Fruit fly (Drosophila melanogaster): Measurements from ENCODE around the gene RnpS1.

Gene RnpS1

DNA sequence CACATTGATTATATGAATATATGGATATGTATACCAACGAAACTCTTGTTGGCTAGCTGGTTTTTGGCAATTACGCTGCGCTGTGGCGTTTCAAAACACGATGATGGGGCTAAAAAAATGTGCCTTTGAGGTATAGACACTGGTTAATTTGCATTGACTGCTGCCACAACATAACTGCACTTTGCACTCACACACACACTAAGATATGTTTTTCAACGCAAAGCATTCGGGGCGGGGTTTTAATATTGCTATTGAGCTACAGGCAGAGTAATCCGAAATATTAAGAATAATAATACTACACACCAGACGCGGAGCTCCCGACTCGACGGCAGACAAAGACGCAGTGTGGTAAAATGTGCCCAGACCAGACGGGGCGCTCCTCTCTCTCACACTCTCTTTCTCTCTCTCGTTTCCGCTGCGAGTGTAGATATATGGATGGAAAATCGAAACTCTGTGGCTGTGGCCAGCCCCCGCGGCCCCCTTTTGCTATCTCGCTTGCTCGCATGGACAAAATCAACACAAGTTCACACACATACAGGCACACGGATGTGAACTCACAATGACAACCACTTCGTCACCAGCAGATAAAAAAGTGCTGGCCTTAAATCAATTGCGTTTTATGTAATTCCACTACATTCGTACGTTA lies 698 bp upstream of the RnpS1 start (continued):
- TF ChIP-seq fru (optimal IDR thresholded peaks at IDR 0.05) = no peak
- TF ChIP-seq CG30431 (GFP tag; optimal IDR thresholded peaks at IDR 0.05) = no peak
- peak; percentile 90 for TF ChIP-seq CG1832 (GFP tag; optimal IDR thresholded peaks at IDR 0.05)
- peak; percentile 68 for TF ChIP-seq her (GFP tag; optimal IDR thresholded peaks at IDR 0.05)
- peak; percentile 25 for TF ChIP-seq org-1 (GFP tag; optimal IDR thresholded peaks at IDR 0.05)
- TF ChIP-seq CG8089 (GFP tag; optimal IDR thresholded peaks at IDR 0.05) = peak; percentile 32
- peak; percentile 32 for TF ChIP-seq CG17385 (GFP tag; optimal IDR thresholded peaks at IDR 0.05)
- peak; percentile 80 for TF ChIP-seq CG13296 (GFP tag; optimal IDR thresholded peaks at IDR 0.05)
- TF ChIP-seq H15 (GFP tag; IDR thresholded peaks at IDR 0.05) = no peak
- no peak for TF ChIP-seq Atf3 (GFP tag; optimal IDR thresholded peaks at IDR 0.05)
- TF ChIP-seq Doc2 (GFP tag; IDR thresholded peaks at IDR 0.05) = no peak
- TF ChIP-seq MBD-R2 (GFP tag; IDR thresholded peaks at IDR 0.05) = no peak
- TF ChIP-seq Myb (GFP tag; optimal IDR thresholded peaks at IDR 0.05) = no peak
- TF ChIP-seq CG3163 (GFP tag; optimal IDR thresholded peaks at IDR 0.05) = peak; percentile 54
- no peak for TF ChIP-seq CG10321 (GFP tag; IDR thresholded peaks at IDR 0.05)
- TF ChIP-seq Adf1 (GFP tag; IDR thresholded peaks at IDR 0.05) = no peak
- TF ChIP-seq h (optimal IDR thresholded peaks at IDR 0.05) = no peak
- TF ChIP-seq B-H2 (GFP tag; optimal IDR thresholded peaks at IDR 0.05) = peak; percentile 50
- no peak for TF ChIP-seq CG16815 (GFP tag; optimal IDR thresholded peaks at IDR 0.05)
- TF ChIP-seq CG32772 (GFP tag; IDR thresholded peaks at IDR 0.05) = no peak
- no peak for TF ChIP-seq CG4404 (GFP tag; IDR thresholded peaks at IDR 0.05)
- TF ChIP-seq slp2 (GFP tag; optimal IDR thresholded peaks at IDR 0.05) = no peak
- peak; percentile 50 for TF ChIP-seq yki (optimal IDR thresholded peaks at IDR 0.05)
- no peak for TF ChIP-seq Taf1 (GFP tag; IDR thresholded peaks at IDR 0.05)
- no peak for TF ChIP-seq CG1647 (GFP tag; optimal IDR thresholded peaks at IDR 0.05)
- no peak for TF ChIP-seq hkb (optimal IDR thresholded peaks at IDR 0.05)
- TF ChIP-seq hkb (GFP tag; IDR thresholded peaks at IDR 0.05) = no peak
- TF ChIP-seq CG12744 (GFP tag; optimal IDR thresholded peaks at IDR 0.05) = peak; percentile 38
- TF ChIP-seq ttk (GFP tag; IDR thresholded peaks at IDR 0.05) = no peak
- TF ChIP-seq Hr78 (GFP tag; optimal IDR thresholded peaks at IDR 0.05) = peak in 1 of 2 experiments; percentile 99
- TF ChIP-seq D (optimal IDR thresholded peaks at IDR 0.05) = peak; percentile 59
- peak; percentile 8 for TF ChIP-seq D (GFP tag; optimal IDR thresholded peaks at IDR 0.05)
- peak; percentile 83 for TF ChIP-seq HmgD (GFP tag; optimal IDR thresholded peaks at IDR 0.05)
- TF ChIP-seq fd64A (GFP tag; optimal IDR thresholded peaks at IDR 0.05) = peak; percentile 65
- TF ChIP-seq vnd (GFP tag; IDR thresholded peaks at IDR 0.05; ENCODE audit: partially characterized antibody) = no peak
- TF ChIP-seq Sin3A (optimal IDR thresholded peaks at IDR 0.05) = no peak
- no peak for TF ChIP-seq vvl (GFP tag; IDR thresholded peaks at IDR 0.05)
- no peak for TF ChIP-seq gfzf (GFP tag; optimal IDR thresholded peaks at IDR 0.05)
- peak; percentile 27 for TF ChIP-seq Bdp1 (GFP tag; optimal IDR thresholded peaks at IDR 0.05)
- no peak for TF ChIP-seq cas (GFP tag; IDR thresholded peaks at IDR 0.05)
- peak; percentile 20 for TF ChIP-seq CG9727 (GFP tag; optimal IDR thresholded peaks at IDR 0.05)
- TF ChIP-seq E2f2 (GFP tag; IDR thresholded peaks at IDR 0.05) = no peak
- no peak for TF ChIP-seq Ada2b (GFP tag; IDR thresholded peaks at IDR 0.05)
- no peak for TF ChIP-seq knrl (GFP tag; IDR thresholded peaks at IDR 0.05; ENCODE audit: partially characterized antibody)
- no peak for TF ChIP-seq CG10654 (GFP tag; optimal IDR thresholded peaks at IDR 0.05)
- no peak for TF ChIP-seq CG32532 (GFP tag; IDR thresholded peaks at IDR 0.05)
- TF ChIP-seq CG10431 (GFP tag; optimal IDR thresholded peaks at IDR 0.05) = no peak
- no peak for TF ChIP-seq aop (GFP tag; IDR thresholded peaks at IDR 0.05)
- TF ChIP-seq sr (GFP tag; IDR thresholded peaks at IDR 0.05) = no peak
- TF ChIP-seq CG11085 (GFP tag; IDR thresholded peaks at IDR 0.05) = no peak
- TF ChIP-seq NfI (GFP tag; optimal IDR thresholded peaks at IDR 0.05) = peak; percentile 31
- no peak for TF ChIP-seq CG7271 (tag; optimal IDR thresholded peaks at IDR 0.05)
- no peak for TF ChIP-seq dm (GFP tag; optimal IDR thresholded peaks at IDR 0.05)
- TF ChIP-seq CG3838 (GFP tag; optimal IDR thresholded peaks at IDR 0.05) = no peak
